Fruit fly (Drosophila melanogaster): ENCODE results near the gene CG4572.

Gene CG4572

DNA sequence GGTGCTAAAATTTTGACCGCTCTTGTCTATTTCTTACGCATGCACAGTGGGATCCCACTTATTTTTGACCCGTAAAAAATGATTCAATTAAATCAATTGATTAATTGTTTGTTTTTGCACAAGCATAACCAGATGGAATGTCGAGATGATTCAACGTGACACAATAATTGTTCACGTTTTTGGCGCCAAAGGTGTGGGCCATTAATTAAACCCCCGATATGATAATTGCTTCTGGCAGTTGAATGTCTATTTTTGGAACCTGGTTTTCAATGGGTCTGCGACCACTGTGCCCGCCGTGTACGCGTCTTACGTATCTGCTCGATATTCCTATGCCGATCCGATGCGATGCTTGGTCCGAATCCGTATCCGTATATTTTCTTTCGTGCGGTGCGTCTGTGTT is 27.9 kb upstream of the CG4572 start (continued):
- TF ChIP-seq C15 (GFP tag; IDR thresholded peaks at IDR 0.05), result no peak
- TF ChIP-seq CG18262 (tag; optimal IDR thresholded peaks at IDR 0.05), result peak; percentile 78
- TF ChIP-seq CG7839 (tag; optimal IDR thresholded peaks at IDR 0.05), result peak; percentile 82
- peak; percentile 53 for TF ChIP-seq Rx (GFP tag; IDR thresholded peaks at IDR 0.05)
- no peak for TF ChIP-seq insv (GFP tag; optimal IDR thresholded peaks at IDR 0.05)
- peak; percentile 75 for TF ChIP-seq lilli (GFP tag; optimal IDR thresholded peaks at IDR 0.05)
- no peak for TF ChIP-seq hbn (GFP tag; IDR thresholded peaks at IDR 0.05; ENCODE audit: partially characterized antibody)
- no peak for TF ChIP-seq en (GFP tag; optimal IDR thresholded peaks at IDR 0.05)
- peak; percentile 55; the same call in 1 of the 2 replicates for TF ChIP-seq sens-2 (GFP tag; IDR thresholded peaks at IDR 0.05)
- peak; percentile 56 for TF ChIP-seq CG10267 (tag; optimal IDR thresholded peaks at IDR 0.05)
- peak; percentile 77 for TF ChIP-seq gem (tag; optimal IDR thresholded peaks at IDR 0.05)
- TF ChIP-seq dimm (GFP tag; IDR thresholded peaks at IDR 0.05), result peak; percentile 49; the same call in 1 of the 2 replicates
- peak; percentile 69 for TF ChIP-seq Atf-2 (GFP tag; optimal IDR thresholded peaks at IDR 0.05)
- TF ChIP-seq ham (GFP tag; IDR thresholded peaks at IDR 0.05), result no peak
- TF ChIP-seq TFAM (GFP tag; optimal IDR thresholded peaks at IDR 0.05), result no peak
- TF ChIP-seq dmrt99B (tag; optimal IDR thresholded peaks at IDR 0.05), result peak; percentile 80
- peak; percentile 31 for TF ChIP-seq CG12744 (GFP tag; optimal IDR thresholded peaks at IDR 0.05)
- TF ChIP-seq CG7928 (GFP tag; optimal IDR thresholded peaks at IDR 0.05), result no peak
- TF ChIP-seq CG7745 (tag; optimal IDR thresholded peaks at IDR 0.05), result no peak
- peak; percentile 56; the same call in 1 of the 2 replicates for TF ChIP-seq ara (GFP tag; IDR thresholded peaks at IDR 0.05)
- no peak for TF ChIP-seq crol (GFP tag; IDR thresholded peaks at IDR 0.05)
- TF ChIP-seq CG7963 (GFP tag; IDR thresholded peaks at IDR 0.05; ENCODE audit: partially characterized antibody), result peak; percentile 34; the same call in 1 of the 3 replicates
- TF ChIP-seq CG4707 (GFP tag; optimal IDR thresholded peaks at IDR 0.05), result peak; percentile 46
- TF ChIP-seq CG33557 (GFP tag; optimal IDR thresholded peaks at IDR 0.05), result peak; percentile 40
- TF ChIP-seq CG2875 (GFP tag; optimal IDR thresholded peaks at IDR 0.05), result peak; percentile 24
- TF ChIP-seq crc (GFP tag; optimal IDR thresholded peaks at IDR 0.05), result peak; percentile 51
- peak; percentile 50; the same call in 1 of the 2 replicates for TF ChIP-seq klu (GFP tag; IDR thresholded peaks at IDR 0.05)
- TF ChIP-seq sna (GFP tag; IDR thresholded peaks at IDR 0.05; ENCODE audit: partially characterized antibody), result no peak
- no peak for TF ChIP-seq hth (optimal IDR thresholded peaks at IDR 0.05)
- peak; percentile 37 for TF ChIP-seq CG7987 (GFP tag; optimal IDR thresholded peaks at IDR 0.05)
- no peak for TF ChIP-seq nerfin-2 (GFP tag; IDR thresholded peaks at IDR 0.05; ENCODE audit: partially characterized antibody)
- peak; percentile 78 for TF ChIP-seq CG11504 (tag; optimal IDR thresholded peaks at IDR 0.05)
- no peak for TF ChIP-seq z (GFP tag; IDR thresholded peaks at IDR 0.05)
- no peak for TF ChIP-seq hb (GFP tag; IDR thresholded peaks at IDR 0.05; ENCODE audit: partially characterized antibody)
- TF ChIP-seq PHDP (tag; optimal IDR thresholded peaks at IDR 0.05), result peak; percentile 71
- TF ChIP-seq bowl (GFP tag; IDR thresholded peaks at IDR 0.05), result no peak
- peak; percentile 37 for TF ChIP-seq NC2α (GFP tag; optimal IDR thresholded peaks at IDR 0.05)
- TF ChIP-seq Hand (GFP tag; optimal IDR thresholded peaks at IDR 0.05), result no peak
- peak; percentile 62 for TF ChIP-seq CG7556 (GFP tag; optimal IDR thresholded peaks at IDR 0.05)
- TF ChIP-seq CG1602 (GFP tag; optimal IDR thresholded peaks at IDR 0.05), result peak; percentile 45
- TF ChIP-seq exex (tag; optimal IDR thresholded peaks at IDR 0.05), result no peak
- no peak for TF ChIP-seq Nf-YB (GFP tag; optimal IDR thresholded peaks at IDR 0.05)
- peak; percentile 35 to 52 for TF ChIP-seq chif (GFP tag; optimal IDR thresholded peaks at IDR 0.05)
- TF ChIP-seq stc (GFP tag; IDR thresholded peaks at IDR 0.05), result peak; percentile 69
- peak; percentile 64 for TF ChIP-seq CG4404 (GFP tag; IDR thresholded peaks at IDR 0.05)
- TF ChIP-seq Oli (tag; optimal IDR thresholded peaks at IDR 0.05), result peak; percentile 77
- no peak for TF ChIP-seq YL-1 (GFP tag; optimal IDR thresholded peaks at IDR 0.05)
- TF ChIP-seq Dek (tag; optimal IDR thresholded peaks at IDR 0.05), result peak; percentile 32
- peak; percentile 85 for TF ChIP-seq Rfx (GFP tag; IDR thresholded peaks at IDR 0.05)
- peak; percentile 92 for TF ChIP-seq row (GFP tag; IDR thresholded peaks at IDR 0.05)
- peak; percentile 58 for TF ChIP-seq emc (GFP tag; optimal IDR thresholded peaks at IDR 0.05)
